Worm (Caenorhabditis elegans) whole organism, L1 larva: ENCODE measurements around the gene F56H9.9.

Experiments
- C16A3.4 ChIP-seq: fragments of 150-350 bp; optimal IDR thresholded peaks from 2 replicates; lab custom pipeline; 2014; ENCODE audit warnings: missing biosample characterization, missing genetic modification characterization
- F16B12.6 ChIP-seq: fragments of 150-350 bp; optimal IDR thresholded peaks from 2 replicates; lab custom pipeline; 2014; ENCODE audit warnings: missing biosample characterization, missing genetic modification characterization
- aly-2 ChIP-seq: fragments of 150-350 bp; optimal IDR thresholded peaks from 2 replicates; lab custom pipeline; 2014; ENCODE audit warnings: missing biosample characterization, missing genetic modification characterization
- blmp-1 ChIP-seq: fragments of 150-350 bp; optimal IDR thresholded peaks from 2 replicates; lab custom pipeline; 2014; ENCODE audit warnings: missing biosample characterization, missing genetic modification characterization
- ceh-63 ChIP-seq: fragments of 200-800 bp; sonication (Bioruptor generic); optimal IDR thresholded peaks from 2 replicates; lab custom pipeline; 2018; ENCODE audit warnings: mild to moderate bottlenecking, missing genetic modification characterization, missing compliant biosample characterization
- ceh-82 ChIP-seq, 3 experiments: fragments of 150-350 bp in 1 of 3; sonication (generic microtip) in 2 of 3; optimal IDR thresholded peaks; 2 replicates each; lab custom pipeline; 2014 to 2017; ENCODE audit warnings: missing biosample characterization in 3 of 3, missing genetic modification characterization in 3 of 3
- ceh-88 ChIP-seq: fragments of 200-800 bp; sonication (Bioruptor generic); IDR thresholded peaks from 2 replicates; pipeline ENCODE4 v1.3.6; 2022; ENCODE audit warnings: missing genetic modification characterization, missing compliant biosample characterization
- ceh-90 ChIP-seq: sonication (generic microtip); optimal IDR thresholded peaks from 2 replicates; lab custom pipeline; 2016; ENCODE audit warnings: missing genetic modification characterization, missing compliant biosample characterization
- ces-1 ChIP-seq: fragments of 150-350 bp; optimal IDR thresholded peaks from 2 replicates; lab custom pipeline; 2014; ENCODE audit warnings: missing biosample characterization, missing genetic modification reagents, missing genetic modification characterization
- dsc-1 ChIP-seq: sonication (generic microtip); optimal IDR thresholded peaks from 2 replicates; lab custom pipeline; 2016; ENCODE audit warnings: mild to moderate bottlenecking, missing genetic modification characterization, missing compliant biosample characterization
- egl-13 ChIP-seq: sonication (generic microtip); optimal IDR thresholded peaks from 2 replicates; lab custom pipeline; 2016; ENCODE audit warnings: missing genotype, missing genetic modification reagents, missing genetic modification characterization, missing compliant biosample characterization
- elt-2 ChIP-seq: sonication (generic microtip); optimal IDR thresholded peaks from 2 replicates; lab custom pipeline; 2016; ENCODE audit warnings: missing genetic modification characterization, mild to moderate bottlenecking, inconsistent platforms, missing compliant biosample characterization, missing genetic modification reagents
- fkh-10 ChIP-seq: sonication (generic microtip); optimal IDR thresholded peaks from 2 replicates; lab custom pipeline; 2017; ENCODE audit warnings: missing biosample characterization, missing genetic modification reagents, missing genetic modification characterization
- fkh-4 ChIP-seq: sonication (generic microtip); optimal IDR thresholded peaks from 2 replicates; lab custom pipeline; 2016; ENCODE audit warnings: missing compliant biosample characterization, missing genetic modification characterization, borderline replicate concordance
- fos-1 ChIP-seq: fragments of 150-350 bp; optimal IDR thresholded peaks from 2 replicates; lab custom pipeline; 2014; ENCODE audit warnings: missing biosample characterization, missing genetic modification characterization
- grh-1 ChIP-seq: fragments of 200-800 bp; sonication (Bioruptor generic); IDR thresholded peaks from 2 replicates; pipeline ENCODE4 v1.3.6; 2022; ENCODE audit warnings: missing genetic modification reagents, missing genetic modification characterization, missing compliant biosample characterization
- hlh-17 ChIP-seq: fragments of 200-800 bp; sonication (Bioruptor generic); optimal IDR thresholded peaks from 2 replicates; lab custom pipeline; 2018; ENCODE audit warnings: missing genetic modification characterization, mild to moderate bottlenecking, missing compliant biosample characterization, moderate library complexity, borderline replicate concordance
- hpl-2 ChIP-seq: fragments of 150-350 bp; optimal IDR thresholded peaks from 2 replicates; lab custom pipeline; 2014; ENCODE audit warnings: missing biosample characterization, missing genetic modification reagents, missing genetic modification characterization
- irx-1 ChIP-seq: sonication (generic microtip); optimal IDR thresholded peaks from 2 replicates; lab custom pipeline; 2016; ENCODE audit warnings: missing genetic modification characterization, missing compliant biosample characterization
- isw-1 ChIP-seq: fragments of 200-800 bp; sonication (Bioruptor generic); IDR thresholded peaks from 2 replicates; pipeline ENCODE4 v1.3.6; 2022; ENCODE audit warnings: missing genetic modification characterization, missing compliant biosample characterization
- jun-1 ChIP-seq: fragments of 150-350 bp; optimal IDR thresholded peaks from 2 replicates; lab custom pipeline; 2014; ENCODE audit warnings: missing biosample characterization, missing genetic modification reagents, missing genetic modification characterization
- lin-14 ChIP-seq: fragments of 200-800 bp; sonication (Bioruptor generic); optimal IDR thresholded peaks from 2 replicates; lab custom pipeline; 2018; ENCODE audit warnings: mild to moderate bottlenecking, missing genetic modification characterization, moderate library complexity, missing compliant biosample characterization
- lin-15B ChIP-seq: fragments of 150-350 bp; sonication (generic microtip); optimal IDR thresholded peaks from 3 replicates; lab custom pipeline; 2014; ENCODE audit warnings: missing biosample characterization, missing genetic modification characterization
- lin-35 ChIP-seq, 2 experiments: fragments of 150-350 bp; optimal IDR thresholded peaks; 2 replicates each; lab custom pipeline; 2014; ENCODE audit warnings: missing biosample characterization in 2 of 2, missing genetic modification characterization in 2 of 2, missing genetic modification reagents in 2 of 2
- lin-39 ChIP-seq: fragments of 150-350 bp; optimal IDR thresholded peaks from 2 replicates; lab custom pipeline; 2014; ENCODE audit warnings: missing biosample characterization, missing genetic modification reagents, missing genetic modification characterization
- lir-3 ChIP-seq: sonication (generic microtip); optimal IDR thresholded peaks from 2 replicates; lab custom pipeline; 2016; ENCODE audit warnings: mild to moderate bottlenecking, missing genetic modification characterization, moderate library complexity, missing compliant biosample characterization; ENCODE audit not compliant: poor library complexity
- lsy-2 ChIP-seq, 2 experiments: fragments of 150-350 bp; optimal IDR thresholded peaks; 2 replicates each; lab custom pipeline; 2014; ENCODE audit warnings: missing biosample characterization in 2 of 2, missing genetic modification characterization in 2 of 2
- mab-9 ChIP-seq: fragments of 200-800 bp; sonication (Bioruptor generic); IDR thresholded peaks from 2 replicates; pipeline ENCODE4 v1.3.6; 2022; ENCODE audit warnings: missing genetic modification reagents, missing genetic modification characterization, missing compliant biosample characterization
- mep-1 ChIP-seq: fragments of 150-350 bp; optimal IDR thresholded peaks from 2 replicates; lab custom pipeline; 2014; ENCODE audit warnings: missing biosample characterization, missing genetic modification characterization
- nhr-19 ChIP-seq: fragments of 200-800 bp; sonication (Bioruptor generic); conservative IDR thresholded peaks from 2 replicates; pipeline ENCODE4 v1.3.6; 2022; ENCODE audit warnings: missing genetic modification characterization, missing compliant biosample characterization
- nhr-20 ChIP-seq: sonication (generic microtip); optimal IDR thresholded peaks from 2 replicates; lab custom pipeline; 2016; ENCODE audit warnings: mild to moderate bottlenecking, missing genetic modification characterization, missing compliant biosample characterization
- nhr-77 ChIP-seq: fragments of 150-350 bp; optimal IDR thresholded peaks from 2 replicates; lab custom pipeline; 2014; ENCODE audit warnings: missing biosample characterization, missing genetic modification characterization
- nhr-90 ChIP-seq: sonication (generic microtip); optimal IDR thresholded peaks from 2 replicates; lab custom pipeline; 2016; ENCODE audit warnings: mild to moderate bottlenecking, missing genetic modification characterization, missing compliant biosample characterization; ENCODE audit not compliant: poor library complexity
- pag-3 ChIP-seq: sonication (generic microtip); optimal IDR thresholded peaks from 2 replicates; lab custom pipeline; 2017; ENCODE audit warnings: missing genetic modification characterization, mild to moderate bottlenecking, missing compliant biosample characterization, antibody characterized with exemption, borderline replicate concordance; ENCODE audit not compliant: insufficient read depth
- pax-3 ChIP-seq: fragments of 200-800 bp; sonication (Bioruptor generic); optimal IDR thresholded peaks from 2 replicates; lab custom pipeline; 2018; ENCODE audit warnings: mild to moderate bottlenecking, missing genetic modification characterization, moderate library complexity, missing compliant biosample characterization
- pqm-1 ChIP-seq: sonication (generic microtip); optimal IDR thresholded peaks from 3 replicates; lab custom pipeline; 2017; ENCODE audit warnings: missing biosample characterization, missing genetic modification characterization
- rnt-1 ChIP-seq: sonication (generic microtip); optimal IDR thresholded peaks from 2 replicates; lab custom pipeline; 2016; ENCODE audit warnings: mild to moderate bottlenecking, missing genetic modification characterization, moderate library complexity, missing compliant biosample characterization
- snpc-4 ChIP-seq: fragments of 150-350 bp; optimal IDR thresholded peaks from 2 replicates; lab custom pipeline; 2014; ENCODE audit warnings: missing biosample characterization, missing genetic modification characterization
- snu-23 ChIP-seq: sonication (generic microtip); optimal IDR thresholded peaks from 2 replicates; lab custom pipeline; 2016; ENCODE audit warnings: missing genetic modification characterization, missing compliant biosample characterization
- swsn-7 ChIP-seq: sonication (generic microtip); optimal IDR thresholded peaks from 2 replicates; lab custom pipeline; 2016; ENCODE audit warnings: missing genetic modification characterization, missing compliant biosample characterization
- unc-130 ChIP-seq: fragments of 150-350 bp; optimal IDR thresholded peaks from 2 replicates; lab custom pipeline; 2017; ENCODE audit warnings: missing biosample characterization, missing genetic modification characterization, inconsistent platforms
- unc-30 ChIP-seq: sonication (generic microtip); optimal IDR thresholded peaks from 2 replicates; lab custom pipeline; 2017; ENCODE audit warnings: missing biosample characterization, missing genetic modification characterization
- unc-98 ChIP-seq: fragments of 200-800 bp; sonication (Bioruptor generic); IDR thresholded peaks from 2 replicates; pipeline ENCODE4 v1.3.6; 2022; ENCODE audit warnings: missing genetic modification characterization, missing compliant biosample characterization
- vab-15 ChIP-seq: sonication (generic microtip); optimal IDR thresholded peaks from 2 replicates; lab custom pipeline; 2017; ENCODE audit warnings: missing genotype, mild to moderate bottlenecking, missing genetic modification characterization, missing compliant biosample characterization
- xbp-1 ChIP-seq: sonication (generic microtip); optimal IDR thresholded peaks from 2 replicates; lab custom pipeline; 2016; ENCODE audit warnings: missing genetic modification characterization, missing compliant biosample characterization
- zag-1 ChIP-seq: fragments of 150-350 bp; optimal IDR thresholded peaks from 2 replicates; lab custom pipeline; 2014; ENCODE audit warnings: missing biosample characterization, missing genetic modification characterization
- ztf-4 ChIP-seq: fragments of 150-350 bp; optimal IDR thresholded peaks from 2 replicates; lab custom pipeline; 2014; ENCODE audit warnings: missing biosample characterization, missing genetic modification characterization

The F56H9.9 gene

ce11 chrV:12636248-12636647 lies 12.0 kb upstream of the F56H9.9 start (continued):
- no peak for TF ChIP-seq snu-23
- TF ChIP-seq jun-1 (tag; lab: Kevin White, UChicago), result no peak
- TF ChIP-seq pqm-1 (tag; lab: Kevin White, UChicago), result no peak
- TF ChIP-seq ceh-90 (tag; lab: Kevin White, UChicago), result no peak
- peak; percentile 23 for TF ChIP-seq C16A3.4 (tag; lab: Kevin White, UChicago)
- no peak for TF ChIP-seq snpc-4 (tag; lab: Kevin White, UChicago)
- TF ChIP-seq swsn-7 (tag; lab: Kevin White, UChicago), result peak; percentile 27
- no peak for TF ChIP-seq nhr-77 (tag; lab: Kevin White, UChicago)
- peak; percentile 27 for TF ChIP-seq unc-130 (tag; lab: Kevin White, UChicago)
- TF ChIP-seq rnt-1 (tag; lab: Kevin White, UChicago), result peak; percentile 88
- no peak for TF ChIP-seq ces-1 (GFP tag; lab: Kevin White, UChicago)
- no peak for TF ChIP-seq pag-3 (tag; lab: Kevin White, UChicago)
- TF ChIP-seq mab-9 (GFP tag; lab: Robert Waterston, UW), result no peak
- TF ChIP-seq ztf-4 (tag; lab: Kevin White, UChicago), result no peak
- no peak for TF ChIP-seq lir-3
- no peak for TF ChIP-seq isw-1
- no peak for TF ChIP-seq aly-2 (tag; lab: Kevin White, UChicago)
- no peak for TF ChIP-seq lin-35 (GFP tag; optimal IDR thresholded peaks at IDR 0.05; lab: Kevin White, UChicago)
- peak; percentile 54 for TF ChIP-seq lin-39 (tag; lab: Kevin White, UChicago)
- peak; percentile 87 for TF ChIP-seq lin-14 (GFP tag; lab: Kevin White, UChicago)
- TF ChIP-seq mep-1 (tag; lab: Kevin White, UChicago), result no peak
- TF ChIP-seq fos-1 (tag; lab: Kevin White, UChicago), result no peak
- TF ChIP-seq F16B12.6 (tag; lab: Kevin White, UChicago), result no peak
- peak; percentile 93 for TF ChIP-seq dsc-1 (tag; lab: Kevin White, UChicago)
- no peak for TF ChIP-seq ceh-63
- TF ChIP-seq nhr-20 (tag; lab: Kevin White, UChicago), result peak; percentile 82
- no peak for TF ChIP-seq grh-1
- no peak for TF ChIP-seq elt-2 (tag; lab: Kevin White, UChicago)
- no peak for TF ChIP-seq vab-15 (tag; lab: Kevin White, UChicago)
- peak; percentile 78 for TF ChIP-seq fkh-4 (tag; lab: Kevin White, UChicago)
- TF ChIP-seq pax-3 (tag; lab: Kevin White, UChicago), result no peak
- TF ChIP-seq unc-30 (tag; lab: Kevin White, UChicago), result no peak
- TF ChIP-seq lsy-2 (tag; optimal IDR thresholded peaks at IDR 0.05; lab: Kevin White, UChicago), result peak; percentile 22 to 49
- TF ChIP-seq zag-1 (tag; lab: Kevin White, UChicago), result no peak
- peak; percentile 83 for TF ChIP-seq nhr-19 (GFP tag; lab: Robert Waterston, UW)
- TF ChIP-seq egl-13 (tag; lab: Kevin White, UChicago), result no peak
- peak; percentile 15 for TF ChIP-seq irx-1 (tag; lab: Kevin White, UChicago)
- no peak for TF ChIP-seq fkh-10 (GFP tag; lab: Kevin White, UChicago)
- no peak for TF ChIP-seq xbp-1
- no peak for TF ChIP-seq lin-15B
- TF ChIP-seq hpl-2 (GFP tag; lab: Kevin White, UChicago), result no peak
- TF ChIP-seq unc-98 (GFP tag; lab: Robert Waterston, UW), result no peak
- no peak for TF ChIP-seq nhr-90 (tag; lab: Kevin White, UChicago)
- TF ChIP-seq hlh-17 (GFP tag; lab: Kevin White, UChicago), result no peak
- TF ChIP-seq ceh-82 (tag; optimal IDR thresholded peaks at IDR 0.05; lab: Kevin White, UChicago), result no peak
- TF ChIP-seq blmp-1 (tag; lab: Kevin White, UChicago), result peak; percentile 54
- TF ChIP-seq ceh-88 (GFP tag; lab: Robert Waterston, UW), result no peak
